Fruit fly (Drosophila melanogaster) whole organism, embryonic: ENCODE results near the gene CG12301.

Experiments
- Antp ChIP-seq: fragments of 200-800 bp; sonication (Bioruptor generic); optimal IDR thresholded peaks from 3 replicates; lab custom pipeline; 2016; ENCODE audit warnings: missing biosample characterization, missing genetic modification characterization
- Atf-2 ChIP-seq: fragments of 200-800 bp; sonication (Bioruptor generic); optimal IDR thresholded peaks from 2 replicates; lab custom pipeline; 2016; ENCODE audit warnings: missing biosample characterization, missing genetic modification characterization
- Bgb ChIP-seq: fragments of 200-800 bp; sonication (Bioruptor generic); IDR thresholded peaks from 2 replicates; pipeline ENCODE4 v1.3.6; 2022; ENCODE audit warnings: missing biosample characterization, missing genetic modification characterization; ENCODE audit not compliant: partially characterized antibody
- Blimp-1 ChIP-seq: fragments of 200-800 bp; sonication (Bioruptor generic); optimal IDR thresholded peaks from 3 replicates; lab custom pipeline; 2018; ENCODE audit warnings: missing biosample characterization, missing genetic modification characterization, mild to moderate bottlenecking, moderate library complexity, missing genetic modification reagents
- C15 ChIP-seq: fragments of 200-800 bp; sonication (Bioruptor generic); IDR thresholded peaks from 3 replicates; pipeline ENCODE4 v1.3.6; 2022; ENCODE audit warnings: missing biosample characterization, missing genetic modification characterization
- CG1024 ChIP-seq: fragments of 200-800 bp; sonication (Bioruptor generic); IDR thresholded peaks from 2 replicates; pipeline ENCODE4 v1.3.6; 2022; ENCODE audit warnings: missing biosample characterization, missing genetic modification characterization
- CG10267 ChIP-seq: fragments of 200-800 bp; sonication (Bioruptor generic); optimal IDR thresholded peaks from 2 replicates; lab custom pipeline; 2018; ENCODE audit warnings: missing biosample characterization, mild to moderate bottlenecking, missing genetic modification characterization, moderate library complexity
- CG10654 ChIP-seq: fragments of 200-800 bp; sonication (Bioruptor generic); optimal IDR thresholded peaks from 2 replicates; lab custom pipeline; 2016; ENCODE audit warnings: missing biosample characterization, missing genetic modification characterization
- CG10979 ChIP-seq: fragments of 200-800 bp; sonication (Bioruptor generic); optimal IDR thresholded peaks from 2 replicates; lab custom pipeline; 2018; ENCODE audit warnings: missing biosample characterization, mild to moderate bottlenecking, missing genetic modification characterization, moderate library complexity
- CG11504 ChIP-seq: fragments of 200-800 bp; sonication (Bioruptor generic); optimal IDR thresholded peaks from 3 replicates; lab custom pipeline; 2019; ENCODE audit warnings: missing biosample characterization, mild to moderate bottlenecking, missing genetic modification characterization, moderate library complexity
- CG1233 ChIP-seq: fragments of 200-800 bp; sonication (Bioruptor generic); optimal IDR thresholded peaks from 4 replicates; lab custom pipeline; 2018; ENCODE audit warnings: missing biosample characterization, mild to moderate bottlenecking, missing genetic modification characterization
- CG1602 ChIP-seq: fragments of 200-800 bp; sonication (Bioruptor generic); optimal IDR thresholded peaks from 3 replicates; lab custom pipeline; 2016; ENCODE audit warnings: missing biosample characterization, missing genetic modification characterization
- CG2199 ChIP-seq: fragments of 200-800 bp; sonication (Bioruptor generic); IDR thresholded peaks from 3 replicates; pipeline ENCODE4 v1.3.6; 2022; ENCODE audit warnings: missing biosample characterization, missing genetic modification characterization
- CG32532 ChIP-seq: fragments of 200-800 bp; sonication (Bioruptor generic); IDR thresholded peaks from 2 replicates; pipeline ENCODE4 v1.3.6; 2022; ENCODE audit warnings: missing biosample characterization, missing genetic modification characterization
- CG6689 ChIP-seq: fragments of 200-800 bp; sonication (Bioruptor generic); IDR thresholded peaks from 2 replicates; pipeline ENCODE4 v1.3.6; 2022; ENCODE audit warnings: missing biosample characterization, missing genetic modification characterization
- CG7372 ChIP-seq: fragments of 200-800 bp; sonication (Bioruptor generic); IDR thresholded peaks from 2 replicates; pipeline ENCODE4 v1.3.6; 2022; ENCODE audit warnings: missing biosample characterization, missing genetic modification characterization
- CG7556 ChIP-seq: fragments of 200-800 bp; sonication (Bioruptor generic); optimal IDR thresholded peaks from 2 replicates; lab custom pipeline; 2017; ENCODE audit warnings: missing biosample characterization, mild to moderate bottlenecking, missing genetic modification characterization
- CG8924 ChIP-seq: fragments of 200-800 bp; optimal IDR thresholded peaks from 3 replicates; lab custom pipeline; 2019; ENCODE audit warnings: missing biosample characterization, mild to moderate bottlenecking, missing genetic modification characterization, moderate library complexity
- CG9437 ChIP-seq: fragments of 200-800 bp; sonication (Bioruptor generic); optimal IDR thresholded peaks from 2 replicates; lab custom pipeline; 2018; ENCODE audit warnings: missing biosample characterization, mild to moderate bottlenecking, missing genetic modification characterization
- CG9797 ChIP-seq: fragments of 200-800 bp; sonication (Bioruptor generic); optimal IDR thresholded peaks from 3 replicates; lab custom pipeline; 2018; ENCODE audit warnings: missing biosample characterization, mild to moderate bottlenecking, missing genetic modification characterization
- CG9817 ChIP-seq: fragments of 200-800 bp; sonication (Bioruptor generic); optimal IDR thresholded peaks from 2 replicates; lab custom pipeline; 2018; ENCODE audit warnings: missing biosample characterization, mild to moderate bottlenecking, missing genetic modification characterization, moderate library complexity
- CTCF ChIP-seq: fragments of 200-800 bp; sonication (Bioruptor generic); optimal IDR thresholded peaks from 2 replicates; lab custom pipeline; 2017; ENCODE audit warnings: missing biosample characterization, mild to moderate bottlenecking, missing genetic modification characterization, moderate library complexity
- D ChIP-seq, 2 experiments: fragments of 200-800 bp in 1 of 2; fragments of >200 bp in 1 of 2; sonication (Bioruptor generic) in 1 of 2; optimal IDR thresholded peaks; 2 replicates in 1 of 2; 3 replicates in 1 of 2; lab custom pipeline; 2017; ENCODE audit warnings: mild to moderate bottlenecking in 1 of 2, missing biosample characterization in 1 of 2, missing genetic modification characterization in 1 of 2, missing genetic modification reagents in 1 of 2
- E2f1 ChIP-seq: fragments of 200-800 bp; sonication (Bioruptor generic); IDR thresholded peaks from 2 replicates; pipeline ENCODE4 v1.3.6; 2022; ENCODE audit warnings: missing biosample characterization, missing genetic modification characterization
- E2f2 ChIP-seq: fragments of 200-800 bp; sonication (Bioruptor generic); IDR thresholded peaks from 2 replicates; pipeline ENCODE4 v1.3.6; 2022; ENCODE audit warnings: missing biosample characterization, missing genetic modification characterization
- Fer1 ChIP-seq: fragments of 200-800 bp; sonication (Bioruptor generic); optimal IDR thresholded peaks from 2 replicates; lab custom pipeline; 2017; ENCODE audit warnings: missing biosample characterization, mild to moderate bottlenecking, missing genetic modification characterization
- Hr78 ChIP-seq, 2 experiments: fragments of 200-800 bp in 1 of 2; fragments of >200 bp in 1 of 2; sonication (Bioruptor generic) in 1 of 2; optimal IDR thresholded peaks; 2 replicates each; lab custom pipeline; 2017 to 2019; ENCODE audit warnings: missing biosample characterization in 2 of 2, missing genetic modification characterization in 2 of 2, mild to moderate bottlenecking in 1 of 2, moderate library complexity in 1 of 2
- Hsf ChIP-seq: fragments of 200-800 bp; sonication (Bioruptor generic); optimal IDR thresholded peaks from 3 replicates; lab custom pipeline; 2016; ENCODE audit warnings: missing biosample characterization, missing genetic modification characterization
- NFAT ChIP-seq: fragments of 200-800 bp; sonication (Bioruptor generic); IDR thresholded peaks from 2 replicates; pipeline ENCODE4 v1.3.6; 2022; ENCODE audit warnings: missing biosample characterization, missing genetic modification characterization
- Nf-YA ChIP-seq: fragments of 200-800 bp; sonication (Bioruptor generic); IDR thresholded peaks from 2 replicates; pipeline ENCODE4 v1.3.6; 2022; ENCODE audit warnings: missing biosample characterization, missing genetic modification characterization
- Rx ChIP-seq: fragments of 200-800 bp; sonication (Bioruptor generic); IDR thresholded peaks from 2 replicates; pipeline ENCODE4 v1.3.6; 2022; ENCODE audit warnings: missing biosample characterization, missing genetic modification characterization
- Side ChIP-seq: fragments of 200-800 bp; sonication (Bioruptor generic); optimal IDR thresholded peaks from 2 replicates; lab custom pipeline; 2016; ENCODE audit warnings: missing biosample characterization, missing genetic modification characterization
- Sin3A ChIP-seq: fragments of >200 bp; optimal IDR thresholded peaks from 2 replicates; lab custom pipeline; 2018
- Xbp1 ChIP-seq: fragments of 200-800 bp; sonication (Bioruptor generic); optimal IDR thresholded peaks from 3 replicates; lab custom pipeline; 2016; ENCODE audit warnings: missing biosample characterization, mild to moderate bottlenecking, missing genetic modification characterization
- crol ChIP-seq: fragments of 200-800 bp; sonication (Bioruptor generic); IDR thresholded peaks from 2 replicates; pipeline ENCODE4 v1.3.6; 2022; ENCODE audit warnings: missing biosample characterization, missing genetic modification characterization
- dimm ChIP-seq: fragments of 200-800 bp; sonication (Bioruptor generic); IDR thresholded peaks from 2 replicates; pipeline ENCODE4 v1.3.6; 2022; ENCODE audit warnings: missing biosample characterization, missing genetic modification characterization
- eyg ChIP-seq: fragments of 200-800 bp; sonication (Bioruptor generic); optimal IDR thresholded peaks from 3 replicates; lab custom pipeline; 2016; ENCODE audit warnings: missing biosample characterization, missing genetic modification characterization
- fd64A ChIP-seq: fragments of 200-800 bp; sonication (Bioruptor generic); optimal IDR thresholded peaks from 3 replicates; lab custom pipeline; 2018; ENCODE audit warnings: missing biosample characterization, mild to moderate bottlenecking, missing genetic modification characterization
- gcm ChIP-seq: fragments of 200-800 bp; sonication (Bioruptor generic); optimal IDR thresholded peaks from 2 replicates; lab custom pipeline; 2019; ENCODE audit warnings: missing biosample characterization, mild to moderate bottlenecking, missing genetic modification characterization, moderate library complexity
- ind ChIP-seq: fragments of 200-800 bp; sonication (Bioruptor generic); optimal IDR thresholded peaks from 3 replicates; lab custom pipeline; 2016; ENCODE audit warnings: missing biosample characterization, missing genetic modification characterization
- mam ChIP-seq: fragments of 200-800 bp; sonication (Bioruptor generic); optimal IDR thresholded peaks from 3 replicates; lab custom pipeline; 2016; ENCODE audit warnings: missing biosample characterization, missing genetic modification characterization
- nmo ChIP-seq: fragments of 200-800 bp; sonication (Bioruptor generic); optimal IDR thresholded peaks from 2 replicates; lab custom pipeline; 2018; ENCODE audit warnings: missing biosample characterization, mild to moderate bottlenecking, missing genetic modification characterization, moderate library complexity
- otp ChIP-seq: fragments of 200-800 bp; sonication (Bioruptor generic); IDR thresholded peaks from 3 replicates; pipeline ENCODE4, ENCODE4 v1.3.6; 2022; ENCODE audit warnings: missing biosample characterization, missing genetic modification characterization
- pita ChIP-seq: fragments of 200-800 bp; sonication (Bioruptor generic); optimal IDR thresholded peaks from 2 replicates; lab custom pipeline; 2017; ENCODE audit warnings: missing biosample characterization, mild to moderate bottlenecking, missing genetic modification characterization
- rib ChIP-seq: fragments of 200-800 bp; sonication (Bioruptor generic); IDR thresholded peaks from 2 replicates; pipeline ENCODE4 v1.3.6; 2022; ENCODE audit warnings: missing biosample characterization, missing genetic modification characterization
- sens-2 ChIP-seq: fragments of 200-800 bp; sonication (Bioruptor generic); IDR thresholded peaks from 2 replicates; pipeline ENCODE4 v1.3.6; 2022; ENCODE audit warnings: missing biosample characterization, missing genetic modification characterization
- slbo ChIP-seq: fragments of 200-800 bp; sonication (Bioruptor generic); IDR thresholded peaks from 2 replicates; pipeline ENCODE4 v1.3.6; 2022; ENCODE audit warnings: missing biosample characterization, missing genetic modification characterization
- vvl ChIP-seq: fragments of 200-800 bp; sonication (Bioruptor generic); IDR thresholded peaks from 2 replicates; pipeline ENCODE4 v1.3.6; 2022; ENCODE audit warnings: missing biosample characterization, missing genetic modification characterization
- wek ChIP-seq: fragments of 200-800 bp; sonication (Bioruptor generic); optimal IDR thresholded peaks from 3 replicates; lab custom pipeline; 2018; ENCODE audit warnings: missing biosample characterization, mild to moderate bottlenecking, missing genetic modification characterization, moderate library complexity
- wor ChIP-seq: fragments of 200-800 bp; sonication (Bioruptor generic); IDR thresholded peaks from 2 replicates; pipeline ENCODE4 v1.3.6; 2022; ENCODE audit warnings: missing biosample characterization, missing genetic modification characterization

Gene CG12301

dm6 chr3L:15532368-15533030 is 48.1 kb upstream of the CG12301 start (continued):
- TF ChIP-seq rib (GFP tag; lab: Robert Waterston, UW) (0 out of 2 replicates have a peak, but pooled peaks have one; percentile 58), CG7556 (GFP tag; lab: Kevin White, UChicago) (peak; percentile 54), dimm (GFP tag; lab: Robert Waterston, UW) (0 out of 2 replicates have a peak, but pooled peaks have one; percentile 23), slbo (GFP tag; lab: Robert Waterston, UW) (peak; percentile 63), Nf-YA (GFP tag; lab: Robert Waterston, UW) (peak; percentile 53; the same call in 1 of the 2 replicates), CG2199 (GFP tag; lab: Robert Waterston, UW) (peak; percentile 91), Blimp-1 (peak; percentile 34), crol (peak; percentile 76), CG9797 (GFP tag; lab: Kevin White, UChicago) (no peak), CG9437 (GFP tag; lab: Kevin White, UChicago) (peak; percentile 33), Antp (peak; percentile 27), CG1602 (no peak), Sin3A (lab: Kevin White, UChicago) (no peak), eyg (GFP tag; lab: Kevin White, UChicago) (peak; percentile 21), Side (GFP tag; lab: Kevin White, UChicago) (peak; percentile 33), fd64A (GFP tag; lab: Kevin White, UChicago) (no peak), NFAT (GFP tag; lab: Robert Waterston, UW) (no peak), ind (GFP tag; lab: Kevin White, UChicago) (peak; percentile 52), CG7372 (peak; percentile 23; the same call in 1 of the 2 replicates), Xbp1 (GFP tag; lab: Kevin White, UChicago) (peak; percentile 3), wek (GFP tag; lab: Kevin White, UChicago) (no peak), Atf-2 (GFP tag; lab: Kevin White, UChicago) (peak; percentile 16), Hsf (GFP tag; lab: Kevin White, UChicago) (peak; percentile 2), nmo (GFP tag; lab: Kevin White, UChicago) (peak; percentile 16), CG11504 (tag; lab: Kevin White, UChicago) (peak; percentile 76), CG10267 (tag; lab: Kevin White, UChicago) (peak; percentile 46), CG10654 (GFP tag; lab: Kevin White, UChicago) (peak; percentile 15), vvl (peak; percentile 73), CG6689 (GFP tag; lab: Robert Waterston, UW) (peak; percentile 34; the same call in 1 of the 2 replicates), otp (0 out of 3 replicates have a peak, but pooled peaks have one; percentile 43), CG10979 (tag; lab: Kevin White, UChicago) (peak; percentile 57), pita (GFP tag; lab: Kevin White, UChicago) (no peak), CG8924 (tag; lab: Kevin White, UChicago) (peak; percentile 17), Bgb (GFP tag; lab: Robert Waterston, UW) (peak; percentile 32; the same call in 1 of the 2 replicates), gcm (GFP tag; lab: Kevin White, UChicago) (peak; percentile 79), E2f1 (GFP tag; lab: Robert Waterston, UW) (no peak), Fer1 (GFP tag; lab: Kevin White, UChicago) (no peak), CG1233 (GFP tag; lab: Kevin White, UChicago) (peak; percentile 19), Hr78 (GFP tag; optimal IDR thresholded peaks at IDR 0.05; lab: Kevin White, UChicago) (peak in 1 of 2 experiments; percentile 29), CTCF (no peak), sens-2 (GFP tag; lab: Robert Waterston, UW) (peak; percentile 52; the same call in 1 of the 2 replicates), D (optimal IDR thresholded peaks at IDR 0.05; lab: Kevin White, UChicago) (no peak), D (GFP tag; optimal IDR thresholded peaks at IDR 0.05; lab: Kevin White, UChicago) (peak; percentile 70), E2f2 (GFP tag; lab: Robert Waterston, UW) (no peak), CG9817 (tag; lab: Kevin White, UChicago) (peak; percentile 20), CG1024 (peak; percentile 29; the same call in 1 of the 2 replicates), mam (GFP tag; lab: Kevin White, UChicago) (peak; percentile 36), C15 (GFP tag; lab: Robert Waterston, UW) (0 out of 3 replicates have a peak, but pooled peaks have one; percentile 39), CG32532 (GFP tag; lab: Robert Waterston, UW) (peak; percentile 58), Rx (GFP tag; lab: Robert Waterston, UW) (peak; percentile 46), wor (GFP tag; lab: Robert Waterston, UW) (peak; percentile 32; the same call in 1 of the 2 replicates)
